Worm (Caenorhabditis elegans) whole organism, young adult: ENCODE data around the gene twk-10.

ENCODE experiments used
- Y79H2A.3 ChIP-seq: fragments of 200-800 bp; sonication (Bioruptor generic); conservative IDR thresholded peaks from 2 replicates; pipeline ENCODE4 v1.3.6; 2022; ENCODE audit warnings: missing genetic modification reagents, missing genetic modification characterization, missing compliant biosample characterization
- aptf-2 ChIP-seq: fragments of 200-800 bp; sonication (Bioruptor generic); conservative IDR thresholded peaks from 2 replicates; pipeline ENCODE4 v1.3.6; 2022; ENCODE audit warnings: missing genetic modification reagents, missing genetic modification characterization, missing compliant biosample characterization
- hlh-26 ChIP-seq: fragments of 200-800 bp; sonication (Bioruptor generic); conservative IDR thresholded peaks from 2 replicates; pipeline ENCODE4 v1.3.6; 2022; ENCODE audit warnings: missing genetic modification reagents, missing genetic modification characterization, missing compliant biosample characterization
- lsl-1 ChIP-seq: fragments of 200-800 bp; sonication (Bioruptor generic); optimal IDR thresholded peaks from 2 replicates; lab custom pipeline; 2018; ENCODE audit warnings: mild to moderate bottlenecking, missing genetic modification characterization, moderate library complexity, missing compliant biosample characterization
- nfya-1 ChIP-seq: sonication (generic microtip); optimal IDR thresholded peaks from 2 replicates; lab custom pipeline; 2017; ENCODE audit warnings: antibody characterized with exemption, missing compliant biosample characterization, missing genetic modification characterization, borderline replicate concordance; ENCODE audit not compliant: insufficient read depth
- repo-1 ChIP-seq: sonication (generic microtip); optimal IDR thresholded peaks from 2 replicates; lab custom pipeline; 2017; ENCODE audit warnings: mild to moderate bottlenecking, missing genetic modification characterization, missing compliant biosample characterization
- snpc-1.1 ChIP-seq: sonication (generic microtip); optimal IDR thresholded peaks from 2 replicates; lab custom pipeline; 2017; ENCODE audit warnings: missing genetic modification characterization, mild to moderate bottlenecking, missing compliant biosample characterization, antibody characterized with exemption, moderate library complexity, missing genotype, missing genetic modification reagents; ENCODE audit not compliant: insufficient read depth
- snpc-4 ChIP-seq, 5 experiments: fragments of 150-350 bp in 1 of 5; sonication (generic microtip) in 4 of 5; optimal IDR thresholded peaks; 2 replicates each; lab custom pipeline; 2014 to 2018; ENCODE audit warnings: missing genetic modification characterization in 5 of 5, missing biosample characterization in 3 of 5, antibody characterized with exemption in 2 of 5, mild to moderate bottlenecking in 2 of 5, missing compliant biosample characterization in 2 of 5, missing genotype in 2 of 5, moderate library complexity in 2 of 5, missing genetic modification reagents in 1 of 5
- somi-1 ChIP-seq: fragments of 200-800 bp; sonication (Bioruptor generic); optimal IDR thresholded peaks from 2 replicates; lab custom pipeline; 2018; ENCODE audit warnings: mild to moderate bottlenecking, missing genetic modification characterization, missing compliant biosample characterization

DNA sequence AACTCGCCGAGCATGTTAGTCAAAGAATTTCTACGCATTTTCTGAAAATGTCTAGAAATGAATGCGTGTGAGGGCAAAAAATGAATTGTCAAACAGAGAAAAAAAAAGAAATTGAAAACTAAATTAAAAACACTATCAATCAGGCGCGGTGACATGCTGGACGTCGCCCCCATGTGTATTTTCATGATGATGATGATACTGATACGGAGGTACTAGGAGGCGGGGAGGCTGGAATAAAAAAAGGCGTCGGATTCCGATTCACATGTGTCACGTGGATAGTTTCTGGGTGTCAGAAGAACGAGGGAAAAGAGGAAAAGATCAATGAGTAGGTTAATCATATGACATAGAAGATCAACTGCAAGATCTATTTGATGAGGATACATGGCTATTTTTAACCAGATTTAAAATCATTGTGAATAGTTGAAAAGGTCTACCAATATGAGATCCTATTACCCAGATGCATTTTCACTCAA, 46.8 kb upstream of the twk-10 start, which contains the start of gene W01A11.7:
- TF ChIP-seq snpc-4 (GFP tag; optimal IDR thresholded peaks at IDR 0.05; lab: Kevin White, UChicago) (no peak), snpc-4 (tag; optimal IDR thresholded peaks at IDR 0.05; lab: Kevin White, UChicago) (no peak), lsl-1 (no peak), aptf-2 (GFP tag; lab: Robert Waterston, UW) (no peak), nfya-1 (tag; lab: Kevin White, UChicago) (no peak), repo-1 (tag; lab: Kevin White, UChicago) (no peak), snpc-1.1 (no peak), Y79H2A.3 (no peak), hlh-26 (GFP tag; lab: Robert Waterston, UW) (no peak), somi-1 (GFP tag; lab: Kevin White, UChicago) (no peak)
